Fruit fly (Drosophila melanogaster) whole organism, wandering third instar larva: ENCODE data around the gene Septin4.

Experiments
- CG9705 ChIP-seq: fragments of 200-800 bp; sonication (Bioruptor generic); optimal IDR thresholded peaks from 2 replicates; lab custom pipeline; 2018; ENCODE audit warnings: missing biosample characterization, mild to moderate bottlenecking, missing genetic modification characterization
- Dfd ChIP-seq: fragments of >200 bp; optimal IDR thresholded peaks from 2 replicates; lab custom pipeline; 2017; ENCODE audit warnings: missing biosample characterization, missing genetic modification characterization
- Dif ChIP-seq: fragments of 200-275, 200-300 bp; sonication (Bioruptor generic); optimal IDR thresholded peaks from 2 replicates; lab custom pipeline; 2018; ENCODE audit warnings: missing biosample characterization, missing genetic modification characterization; ENCODE audit not compliant: partially characterized antibody
- Myc ChIP-seq: fragments of >200 bp; optimal IDR thresholded peaks from 2 replicates; lab custom pipeline; 2017
- dl ChIP-seq, 2 experiments: fragments of 175-275, 200-275 bp in 1 of 2; fragments of 200-275 bp in 1 of 2; sonication (Bioruptor generic); optimal IDR thresholded peaks; lab custom pipeline; 2018; ENCODE audit warnings: mild to moderate bottlenecking in 2 of 2, missing biosample characterization in 2 of 2, missing genetic modification characterization in 2 of 2, moderate library complexity in 2 of 2; ENCODE audit not compliant: partially characterized antibody in 2 of 2, insufficient read depth in 1 of 2
- dmrt93B ChIP-seq: fragments of 200-800 bp; sonication (Bioruptor generic); optimal IDR thresholded peaks from 2 replicates; lab custom pipeline; 2018; ENCODE audit warnings: missing biosample characterization, mild to moderate bottlenecking, missing genetic modification characterization
- ey ChIP-seq: fragments of 200-800 bp; sonication (Bioruptor generic); optimal IDR thresholded peaks from 2 replicates; lab custom pipeline; 2016; ENCODE audit warnings: missing biosample characterization, missing genetic modification characterization
- foxo ChIP-seq, 2 experiments: fragments of 200-800 bp; sonication (Bioruptor generic); optimal IDR thresholded peaks; 2 replicates in 1 of 2; 3 replicates in 1 of 2; lab custom pipeline; 2016 to 2017; ENCODE audit warnings: missing biosample characterization in 2 of 2, missing genetic modification characterization in 2 of 2
- fru ChIP-seq: fragments of 200-800 bp; sonication (Bioruptor generic); optimal IDR thresholded peaks from 3 replicates; lab custom pipeline; 2016; ENCODE audit warnings: missing biosample characterization, mild to moderate bottlenecking, missing genetic modification characterization
- lola ChIP-seq: fragments of >200 bp; optimal IDR thresholded peaks from 2 replicates; lab custom pipeline; 2017; ENCODE audit warnings: missing biosample characterization, missing genetic modification characterization
- pan ChIP-seq: fragments of >200 bp; optimal IDR thresholded peaks from 2 replicates; lab custom pipeline; 2017
- psq ChIP-seq: fragments of 200-800 bp; sonication (Bioruptor generic); optimal IDR thresholded peaks from 3 replicates; lab custom pipeline; 2017; ENCODE audit warnings: missing biosample characterization, mild to moderate bottlenecking, missing genetic modification characterization, moderate library complexity
- usp ChIP-seq: fragments of >200 bp; optimal IDR thresholded peaks from 2 replicates; lab custom pipeline; 2017; ENCODE audit warnings: missing biosample characterization, missing genetic modification characterization

dm6 chrX:16736180-16736579, 41.2 kb upstream of the Septin4 start:
- TF ChIP-seq foxo (GFP tag; optimal IDR thresholded peaks at IDR 0.05; lab: Kevin White, UChicago) (no peak), dmrt93B (GFP tag; lab: Kevin White, UChicago) (no peak), psq (GFP tag; lab: Kevin White, UChicago) (no peak), lola (GFP tag; lab: Kevin White, UChicago) (no peak), dl (GFP tag; optimal IDR thresholded peaks at IDR 0.05; lab: Kevin White, UChicago; ENCODE audit: insufficient read depth in 1 of 2, partially characterized antibody in 2 of 2) (no peak), Dif (GFP tag; lab: Kevin White, UChicago) (no peak), fru (GFP tag; lab: Kevin White, UChicago) (no peak), CG9705 (GFP tag; lab: Kevin White, UChicago) (no peak), ey (GFP tag; lab: Kevin White, UChicago) (no peak), Dfd (GFP tag; lab: Kevin White, UChicago) (no peak), Myc (lab: Kevin White, UChicago) (no peak), usp (GFP tag; lab: Kevin White, UChicago) (no peak), pan (lab: Kevin White, UChicago) (no peak)
